Worm (Caenorhabditis elegans): ENCODE measurements around the gene T18D3.9.

ce11 chrX:12404729-12405128, 49.5 kb downstream of the T18D3.9 start:
- TF ChIP-seq ZK546.5 (tag; optimal IDR thresholded peaks at IDR 0.05) (no peak), ceh-82 (tag; optimal IDR thresholded peaks at IDR 0.05) (no peak), ama-1 (optimal IDR thresholded peaks at IDR 0.05) (no peak), nhr-11 (tag; optimal IDR thresholded peaks at IDR 0.05) (no peak), dmd-4 (tag; optimal IDR thresholded peaks at IDR 0.05) (no peak), gmeb-1 (tag; optimal IDR thresholded peaks at IDR 0.05) (no peak), ztf-11 (tag; optimal IDR thresholded peaks at IDR 0.05) (no peak), nhr-77 (tag; optimal IDR thresholded peaks at IDR 0.05) (no peak)
